Worm (Caenorhabditis elegans) whole organism, late embryonic: ENCODE data around the gene T12A7.9.

Experiments used
- C08G9.2 ChIP-seq: sonication (generic microtip); optimal IDR thresholded peaks from 2 replicates; lab custom pipeline; 2016; ENCODE audit warnings: mild to moderate bottlenecking, missing genetic modification characterization, moderate library complexity, missing compliant biosample characterization
- ama-1 ChIP-seq: fragments of 150-350 bp; optimal IDR thresholded peaks from 2 replicates; lab custom pipeline; 2014
- ceh-14 ChIP-seq: sonication (generic microtip); optimal IDR thresholded peaks from 2 replicates; lab custom pipeline; 2016; ENCODE audit warnings: missing genotype, missing genetic modification characterization, missing compliant biosample characterization
- ceh-48 ChIP-seq: sonication (generic microtip); optimal IDR thresholded peaks from 2 replicates; lab custom pipeline; 2016; ENCODE audit warnings: missing genetic modification characterization, inconsistent platforms, missing compliant biosample characterization
- ets-4 ChIP-seq: sonication (generic microtip); optimal IDR thresholded peaks from 2 replicates; lab custom pipeline; 2016; ENCODE audit warnings: missing genetic modification characterization, missing compliant biosample characterization
- fax-1 ChIP-seq: sonication (generic microtip); optimal IDR thresholded peaks from 2 replicates; lab custom pipeline; 2016; ENCODE audit warnings: missing genotype, missing genetic modification characterization, missing compliant biosample characterization
- hlh-13 ChIP-seq: fragments of 200-800 bp; sonication (Bioruptor generic); optimal IDR thresholded peaks from 2 replicates; lab custom pipeline; 2018; ENCODE audit warnings: mild to moderate bottlenecking, missing genetic modification characterization, missing compliant biosample characterization
- hlh-8 ChIP-seq: sonication (generic microtip); optimal IDR thresholded peaks from 2 replicates; lab custom pipeline; 2016; ENCODE audit warnings: missing genotype, missing genetic modification characterization, missing compliant biosample characterization
- lim-6 ChIP-seq: sonication (generic microtip); optimal IDR thresholded peaks from 2 replicates; lab custom pipeline; 2016; ENCODE audit warnings: missing genetic modification characterization, missing compliant biosample characterization
- nfya-1 ChIP-seq: sonication (generic microtip); optimal IDR thresholded peaks from 2 replicates; lab custom pipeline; 2017; ENCODE audit warnings: missing genetic modification characterization, mild to moderate bottlenecking, missing compliant biosample characterization, antibody characterized with exemption, moderate library complexity
- nhr-11 ChIP-seq: fragments of 150-350 bp; optimal IDR thresholded peaks from 2 replicates; lab custom pipeline; 2014; ENCODE audit warnings: missing biosample characterization, missing genetic modification characterization
- pha-4 ChIP-seq: fragments of 150-350 bp; optimal IDR thresholded peaks from 2 replicates; lab custom pipeline; 2018; ENCODE audit warnings: missing biosample characterization, missing genetic modification reagents, missing genetic modification characterization
- pqm-1 ChIP-seq: sonication (generic microtip); optimal IDR thresholded peaks from 2 replicates; lab custom pipeline; 2016; ENCODE audit warnings: missing genetic modification characterization, missing compliant biosample characterization
- tbx-7 ChIP-seq: sonication (generic microtip); optimal IDR thresholded peaks from 2 replicates; lab custom pipeline; 2016; ENCODE audit warnings: missing genotype, missing genetic modification characterization, missing compliant biosample characterization

- TF ChIP-seq lim-6 (tag; lab: Kevin White, UChicago), result no peak
- TF ChIP-seq pha-4 (tag; lab: Kevin White, UChicago), result no peak
- TF ChIP-seq fax-1, result no peak
- TF ChIP-seq ama-1 (lab: Kevin White, UChicago), result no peak
- no peak for TF ChIP-seq ceh-14 (tag; lab: Kevin White, UChicago)
- no peak for TF ChIP-seq ceh-48 (tag; lab: Kevin White, UChicago)
- no peak for TF ChIP-seq pqm-1 (tag; lab: Kevin White, UChicago)
- no peak for TF ChIP-seq C08G9.2
- no peak for TF ChIP-seq nhr-11 (tag; lab: Kevin White, UChicago)
- TF ChIP-seq hlh-8 (tag; lab: Kevin White, UChicago), result no peak
- no peak for TF ChIP-seq hlh-13 (GFP tag; lab: Kevin White, UChicago)
- TF ChIP-seq ets-4 (tag; lab: Kevin White, UChicago), result no peak
- TF ChIP-seq tbx-7 (tag; lab: Kevin White, UChicago), result no peak
- TF ChIP-seq nfya-1, result no peak
Measured at ce11 chrIV:11779028-11779427, 23.2 kb upstream of the T12A7.9 start, which contains the start of gene lpr-2.
